Worm (Caenorhabditis elegans) whole organism, mixed stage, embryonic: ENCODE measurements around the gene srbc-7.

Source experiments
- M03D4.4 ChIP-seq: sonication (generic microtip); optimal IDR thresholded peaks from 2 replicates; lab custom pipeline; 2017; ENCODE audit warnings: mild to moderate bottlenecking, missing genetic modification characterization, missing compliant biosample characterization
- bed-3 ChIP-seq: fragments of 200-800 bp; sonication (Bioruptor generic); optimal IDR thresholded peaks from 3 replicates; lab custom pipeline; 2018; ENCODE audit warnings: mild to moderate bottlenecking, missing genetic modification characterization, moderate library complexity, missing compliant biosample characterization
- blmp-1 ChIP-seq: fragments of 150-350 bp; optimal IDR thresholded peaks from 2 replicates; lab custom pipeline; 2014; ENCODE audit warnings: missing biosample characterization, missing genetic modification characterization
- ceh-39 ChIP-seq: fragments of 150-350 bp; optimal IDR thresholded peaks from 2 replicates; lab custom pipeline; 2014; ENCODE audit warnings: missing biosample characterization, missing genetic modification characterization
- ceh-43 ChIP-seq: fragments of 200-800 bp; sonication (Bioruptor generic); optimal IDR thresholded peaks from 2 replicates; lab custom pipeline; 2018; ENCODE audit warnings: mild to moderate bottlenecking, missing genetic modification characterization, moderate library complexity, missing compliant biosample characterization
- ceh-83 ChIP-seq: fragments of 200-800 bp; sonication (Bioruptor generic); optimal IDR thresholded peaks from 2 replicates; lab custom pipeline; 2018; ENCODE audit warnings: mild to moderate bottlenecking, missing genetic modification characterization, missing compliant biosample characterization
- ces-1 ChIP-seq: fragments of 150-350 bp; optimal IDR thresholded peaks from 2 replicates; lab custom pipeline; 2014; ENCODE audit warnings: missing biosample characterization, missing genetic modification reagents, missing genetic modification characterization
- cnd-1 ChIP-seq: fragments of 200-800 bp; sonication (Bioruptor generic); optimal IDR thresholded peaks from 2 replicates; lab custom pipeline; 2018; ENCODE audit warnings: mild to moderate bottlenecking, missing genetic modification characterization, missing compliant biosample characterization
- drap-1 ChIP-seq: fragments of 200-800 bp; sonication (Bioruptor generic); optimal IDR thresholded peaks from 3 replicates; lab custom pipeline; 2018; ENCODE audit warnings: mild to moderate bottlenecking, missing genetic modification characterization, missing compliant biosample characterization
- elt-1 ChIP-seq: sonication (generic microtip); optimal IDR thresholded peaks from 2 replicates; lab custom pipeline; 2017; ENCODE audit warnings: missing genetic modification characterization, mild to moderate bottlenecking, missing compliant biosample characterization, antibody characterized with exemption, moderate library complexity, borderline replicate concordance; ENCODE audit not compliant: insufficient read depth
- elt-3 ChIP-seq: fragments of 150-350 bp; optimal IDR thresholded peaks from 2 replicates; lab custom pipeline; 2014; ENCODE audit warnings: missing biosample characterization, missing genetic modification characterization
- flh-1 ChIP-seq: fragments of 200-800 bp; sonication (Bioruptor generic); optimal IDR thresholded peaks from 2 replicates; lab custom pipeline; 2018; ENCODE audit warnings: mild to moderate bottlenecking, missing genetic modification characterization, moderate library complexity, missing compliant biosample characterization
- hlh-1 ChIP-seq: fragments of 150-350 bp; optimal IDR thresholded peaks from 2 replicates; lab custom pipeline; 2014; ENCODE audit warnings: missing biosample characterization, missing genetic modification reagents, missing genetic modification characterization
- lin-13 ChIP-seq: fragments of 150-350 bp; optimal IDR thresholded peaks from 2 replicates; lab custom pipeline; 2014; ENCODE audit warnings: missing biosample characterization, missing genetic modification characterization
- lin-32 ChIP-seq: fragments of 200-800 bp; sonication (Bioruptor generic); optimal IDR thresholded peaks from 2 replicates; lab custom pipeline; 2018; ENCODE audit warnings: mild to moderate bottlenecking, missing genetic modification characterization, missing compliant biosample characterization
- lsy-2 ChIP-seq: fragments of 150-350 bp; optimal IDR thresholded peaks from 2 replicates; lab custom pipeline; 2014; ENCODE audit warnings: missing biosample characterization, missing genetic modification characterization
- mep-1 ChIP-seq: fragments of 150-350 bp; optimal IDR thresholded peaks from 2 replicates; lab custom pipeline; 2017; ENCODE audit warnings: missing biosample characterization, missing genetic modification reagents, missing genetic modification characterization, inconsistent platforms
- mls-2 ChIP-seq: sonication (generic microtip); optimal IDR thresholded peaks from 2 replicates; lab custom pipeline; 2016; ENCODE audit warnings: mild to moderate bottlenecking, missing genetic modification characterization, moderate library complexity, missing compliant biosample characterization
- nhr-12 ChIP-seq: fragments of 150-350 bp; optimal IDR thresholded peaks from 2 replicates; lab custom pipeline; 2014; ENCODE audit warnings: missing biosample characterization, missing genetic modification characterization
- nhr-2 ChIP-seq: fragments of 150-350 bp; optimal IDR thresholded peaks from 2 replicates; lab custom pipeline; 2014; ENCODE audit warnings: missing biosample characterization, missing genetic modification characterization
- nhr-28 ChIP-seq: fragments of 150-350 bp; optimal IDR thresholded peaks from 2 replicates; lab custom pipeline; 2014; ENCODE audit warnings: missing biosample characterization, missing genetic modification characterization
- nhr-76 ChIP-seq: sonication (generic microtip); optimal IDR thresholded peaks from 2 replicates; lab custom pipeline; 2017; ENCODE audit warnings: missing biosample characterization, missing genetic modification characterization
- pha-4 ChIP-seq: fragments of 150-350 bp; optimal IDR thresholded peaks from 2 replicates; lab custom pipeline; 2018; ENCODE audit warnings: missing biosample characterization, missing genetic modification reagents, missing genetic modification characterization
- sem-2 ChIP-seq: fragments of 200-800 bp; sonication (Bioruptor generic); optimal IDR thresholded peaks from 2 replicates; lab custom pipeline; 2018; ENCODE audit warnings: mild to moderate bottlenecking, missing genetic modification characterization, missing compliant biosample characterization
- tbx-8 ChIP-seq: fragments of 200-800 bp; sonication (Bioruptor generic); optimal IDR thresholded peaks from 2 replicates; lab custom pipeline; 2018; ENCODE audit warnings: mild to moderate bottlenecking, missing genetic modification characterization, moderate library complexity, missing compliant biosample characterization
- unc-120 ChIP-seq: sonication (generic microtip); optimal IDR thresholded peaks from 2 replicates; lab custom pipeline; 2017; ENCODE audit warnings: missing genetic modification characterization, missing compliant biosample characterization; ENCODE audit not compliant: poor library complexity, severe bottlenecking
- unc-39 ChIP-seq: fragments of 150-350 bp; optimal IDR thresholded peaks from 2 replicates; lab custom pipeline; 2014; ENCODE audit warnings: missing biosample characterization, missing genetic modification characterization
- unc-62 ChIP-seq: fragments of 150-350 bp; optimal IDR thresholded peaks from 2 replicates; lab custom pipeline; 2014; ENCODE audit warnings: missing biosample characterization, missing genetic modification reagents, missing genetic modification characterization
- zip-8 ChIP-seq: fragments of 150-350 bp; optimal IDR thresholded peaks from 2 replicates; lab custom pipeline; 2014; ENCODE audit warnings: missing biosample characterization, missing genetic modification characterization
- ztf-11 ChIP-seq: fragments of 150-350 bp; optimal IDR thresholded peaks from 2 replicates; lab custom pipeline; 2014; ENCODE audit warnings: missing biosample characterization, missing genetic modification characterization

srbc-7 gene

DNA sequence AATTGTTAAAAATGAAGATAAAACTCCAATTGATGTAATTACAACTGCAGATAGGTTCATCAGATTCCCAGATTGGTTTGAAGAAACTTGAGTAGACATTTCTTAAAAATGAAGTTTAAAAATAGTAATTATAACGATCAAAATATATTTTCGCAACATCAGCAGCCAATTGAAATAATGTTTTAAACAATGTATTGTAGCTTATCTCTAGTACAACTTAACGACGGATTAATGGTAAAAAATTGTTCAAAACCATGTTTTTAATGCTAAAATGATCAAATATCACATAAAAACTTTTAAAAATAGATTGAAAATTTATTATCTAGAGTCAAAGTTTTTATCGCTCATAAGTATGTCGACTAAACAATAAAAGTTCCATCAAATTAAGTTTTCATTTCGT is 7.8 kb upstream of the srbc-7 start, which contains the start of gene srbc-11:
srbc-11 (minus strand) TSS at position 101 of the 400 bp plus-strand sequence.
- TF ChIP-seq lsy-2 (tag; lab: Kevin White, UChicago) (no peak), ceh-39 (tag; lab: Kevin White, UChicago) (no peak), nhr-2 (no peak), unc-62 (no peak), tbx-8 (no peak), elt-3 (tag; lab: Kevin White, UChicago) (no peak), nhr-12 (tag; lab: Kevin White, UChicago) (no peak), unc-120 (tag; lab: Kevin White, UChicago) (no peak), flh-1 (GFP tag; lab: Kevin White, UChicago) (no peak)

ce11 chrV:7492924-7493323 is 5.5 kb upstream of the srbc-7 start, which contains the start of gene srbc-10:
Gene srbc-10, minus strand, starts transcription at chrV:7493024.
- TF ChIP-seq bed-3 (GFP tag; lab: Kevin White, UChicago): no peak
- no peak for TF ChIP-seq lin-13 (tag; lab: Kevin White, UChicago)
- TF ChIP-seq nhr-76 (tag; lab: Kevin White, UChicago): no peak
- no peak for TF ChIP-seq pha-4
- no peak for TF ChIP-seq nhr-2
- no peak for TF ChIP-seq ceh-43 (GFP tag; lab: Kevin White, UChicago)
- no peak for TF ChIP-seq cnd-1 (tag; lab: Kevin White, UChicago)
- no peak for TF ChIP-seq lsy-2 (tag; lab: Kevin White, UChicago)
- TF ChIP-seq unc-120 (tag; lab: Kevin White, UChicago): no peak
- no peak for TF ChIP-seq sem-2 (GFP tag; lab: Kevin White, UChicago)
- TF ChIP-seq blmp-1: no peak
- TF ChIP-seq unc-62: no peak
- no peak for TF ChIP-seq ztf-11 (tag; lab: Kevin White, UChicago)

ce11 chrV:7490340-7490739 is 2.9 kb upstream of the srbc-7 start, which contains the start of gene srbc-9:
Gene srbc-9, minus strand, starts transcription at chrV:7490440.
- TF ChIP-seq lin-32 (GFP tag; lab: Kevin White, UChicago): no peak
- no peak for TF ChIP-seq hlh-1
- TF ChIP-seq sem-2 (GFP tag; lab: Kevin White, UChicago): no peak
- no peak for TF ChIP-seq ces-1 (GFP tag; lab: Kevin White, UChicago)
- no peak for TF ChIP-seq M03D4.4 (tag; lab: Kevin White, UChicago)
- TF ChIP-seq lsy-2 (tag; lab: Kevin White, UChicago): no peak
- TF ChIP-seq mls-2 (tag; lab: Kevin White, UChicago): no peak
- TF ChIP-seq tbx-8: no peak
- no peak for TF ChIP-seq nhr-12 (tag; lab: Kevin White, UChicago)

DNA sequence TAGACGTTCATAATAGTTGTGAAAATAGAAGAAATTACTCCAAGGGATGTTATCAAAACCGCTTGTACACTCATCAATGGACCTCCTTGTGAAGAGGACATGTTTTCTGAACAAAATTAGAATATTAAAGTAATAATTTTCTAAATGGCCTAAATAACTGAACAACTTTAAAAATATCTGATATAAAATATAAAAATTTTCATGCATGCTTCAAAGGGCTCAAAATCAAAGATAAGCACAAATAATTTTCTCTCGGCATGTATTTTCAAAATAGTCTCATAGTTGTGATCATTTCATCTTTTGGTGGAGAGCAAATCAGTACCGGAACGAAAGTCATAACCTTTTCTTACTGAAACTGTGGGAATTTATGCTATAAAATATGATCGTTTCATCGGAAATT is 2.4 kb downstream of the srbc-7 start, which contains the start of gene srbc-8:
srbc-8 (minus strand) TSS at position 101 of the 400 bp plus-strand sequence.
- TF ChIP-seq nhr-28 (tag; lab: Kevin White, UChicago): no peak
- no peak for TF ChIP-seq ztf-11 (tag; lab: Kevin White, UChicago)
- TF ChIP-seq nhr-12 (tag; lab: Kevin White, UChicago): no peak
- no peak for TF ChIP-seq ces-1 (GFP tag; lab: Kevin White, UChicago)
- no peak for TF ChIP-seq lsy-2 (tag; lab: Kevin White, UChicago)
- no peak for TF ChIP-seq zip-8
- TF ChIP-seq drap-1 (GFP tag; lab: Kevin White, UChicago): no peak
- TF ChIP-seq ceh-83 (GFP tag; lab: Kevin White, UChicago): no peak
- TF ChIP-seq hlh-1: no peak
- TF ChIP-seq elt-1 (tag; lab: Kevin White, UChicago): no peak
- TF ChIP-seq lin-32 (GFP tag; lab: Kevin White, UChicago): no peak
- TF ChIP-seq pha-4: no peak
- no peak for TF ChIP-seq unc-39 (tag; lab: Kevin White, UChicago)
- TF ChIP-seq mep-1 (tag; lab: Kevin White, UChicago): no peak
- TF ChIP-seq elt-3 (tag; lab: Kevin White, UChicago): no peak
- no peak for TF ChIP-seq flh-1 (GFP tag; lab: Kevin White, UChicago)
- no peak for TF ChIP-seq blmp-1

ce11 chrV:7480949-7481348 is 6.5 kb downstream of the srbc-7 start, which contains the start of gene C18B10.6:
Gene C18B10.6, minus strand, starts transcription at chrV:7481049.
- TF ChIP-seq M03D4.4 (tag; lab: Kevin White, UChicago): no peak
